Worm (Caenorhabditis elegans): Measurements from ENCODE around the gene srh-52.
A peak's percentile ranks its signal among the peaks of the same experiment; 100 is the strongest.

Gene srh-52

ce11 chrV:15401856-15402314, 25.8 kb upstream of the srh-52 start, which contains the start of gene fbxa-135:
Gene fbxa-135, plus strand, starts transcription at chrV:15402264.
- TF ChIP-seq C04F5.9 (tag; optimal IDR thresholded peaks at IDR 0.05) (no peak), fkh-4 (tag; optimal IDR thresholded peaks at IDR 0.05; ENCODE audit: borderline replicate concordance) (no peak), lin-35 (GFP tag; optimal IDR thresholded peaks at IDR 0.05) (no peak), elt-2 (tag; optimal IDR thresholded peaks at IDR 0.05) (peak; percentile 3)

ce11 chrV:15399691-15400377, 23.7 kb upstream of the srh-52 start, which contains the start of the genes T06E6.15 and sri-7:
Gene T06E6.15, minus strand, starts transcription at chrV:15399791.
Gene sri-7, plus strand, starts transcription at chrV:15400327.
- TF ChIP-seq unc-98 (GFP tag; IDR thresholded peaks at IDR 0.05) (no peak), nhr-71 (tag; optimal IDR thresholded peaks at IDR 0.05) (no peak), fkh-4 (tag; optimal IDR thresholded peaks at IDR 0.05; ENCODE audit: borderline replicate concordance) (no peak), efl-1 (optimal IDR thresholded peaks at IDR 0.05) (no peak), efl-1 (GFP tag; optimal IDR thresholded peaks at IDR 0.05 in 1 of 2) (peak in 1 of 2 experiments; percentile 40), pag-3 (tag; optimal IDR thresholded peaks at IDR 0.05; ENCODE audit: borderline replicate concordance, insufficient read depth) (no peak), nhr-84 (tag; optimal IDR thresholded peaks at IDR 0.05) (no peak), hlh-4 (tag; optimal IDR thresholded peaks at IDR 0.05) (peak; percentile 89), fos-1 (tag; optimal IDR thresholded peaks at IDR 0.05) (no peak)

- TF ChIP-seq nhr-237 (tag; optimal IDR thresholded peaks at IDR 0.05) = no peak
- TF ChIP-seq nhr-11 (tag; optimal IDR thresholded peaks at IDR 0.05) = no peak
- no peak for TF ChIP-seq unc-62 (GFP tag; optimal IDR thresholded peaks at IDR 0.05)
- TF ChIP-seq fos-1 (tag; optimal IDR thresholded peaks at IDR 0.05) = no peak
- TF ChIP-seq dpl-1 (GFP tag; optimal IDR thresholded peaks at IDR 0.05) = no peak
- no peak for TF ChIP-seq egl-27 (tag; optimal IDR thresholded peaks at IDR 0.05)
- no peak for TF ChIP-seq fkh-10 (GFP tag; optimal IDR thresholded peaks at IDR 0.05)
Measured at ce11 chrV:15398728-15399127, 22.6 kb upstream of the srh-52 start, which contains the start of gene fbxa-199. Gene fbxa-199, minus strand, starts transcription at chrV:15398828.

- TF ChIP-seq nhr-76 (tag; optimal IDR thresholded peaks at IDR 0.05) (no peak), jun-1 (tag; optimal IDR thresholded peaks at IDR 0.05) (no peak), aly-2 (tag; optimal IDR thresholded peaks at IDR 0.05) (no peak), nhr-84 (tag; optimal IDR thresholded peaks at IDR 0.05) (no peak), swsn-7 (tag; optimal IDR thresholded peaks at IDR 0.05) (no peak), nhr-28 (tag; optimal IDR thresholded peaks at IDR 0.05) (no peak), sox-4 (tag; optimal IDR thresholded peaks at IDR 0.05) (no peak), fkh-10 (GFP tag; optimal IDR thresholded peaks at IDR 0.05) (no peak), lsy-2 (tag; optimal IDR thresholded peaks at IDR 0.05) (no peak)
Measured at ce11 chrV:15397139-15397538, 21.0 kb upstream of the srh-52 start.

ce11 chrV:15395347-15395746, 19.2 kb upstream of the srh-52 start, which contains the start of gene cyb-3:
Gene cyb-3, plus strand, starts transcription at chrV:15395696.
- TF ChIP-seq nhr-77 (tag; optimal IDR thresholded peaks at IDR 0.05) (no peak), aha-1 (tag; optimal IDR thresholded peaks at IDR 0.05) (no peak), efl-1 (optimal IDR thresholded peaks at IDR 0.05) (no peak), efl-1 (GFP tag; optimal IDR thresholded peaks at IDR 0.05 in 1 of 2) (peak in 1 of 2 experiments; percentile 95), lin-35 (GFP tag; optimal IDR thresholded peaks at IDR 0.05) (peak in 1 of 2 experiments; percentile 7), nhr-76 (tag; optimal IDR thresholded peaks at IDR 0.05) (no peak)

ce11 chrV:15394906-15395305, 18.8 kb upstream of the srh-52 start, which contains the start of gene T06E6.1:
Gene T06E6.1, minus strand, starts transcription at chrV:15394961.
- TF ChIP-seq grh-1 (GFP tag; IDR thresholded peaks at IDR 0.05) (no peak), snpc-4 (tag; optimal IDR thresholded peaks at IDR 0.05) (no peak), lsy-2 (tag; optimal IDR thresholded peaks at IDR 0.05) (peak in 1 of 2 experiments; percentile 7), fkh-8 (tag; optimal IDR thresholded peaks at IDR 0.05) (no peak), ces-1 (GFP tag; optimal IDR thresholded peaks at IDR 0.05) (no peak), dpl-1 (GFP tag; optimal IDR thresholded peaks at IDR 0.05) (peak; percentile 66 to 86 (median 77)), ceh-90 (tag; optimal IDR thresholded peaks at IDR 0.05) (no peak), lin-35 (GFP tag; optimal IDR thresholded peaks at IDR 0.05) (peak; percentile 68 to 90), nhr-237 (tag; optimal IDR thresholded peaks at IDR 0.05) (no peak), blmp-1 (tag; optimal IDR thresholded peaks at IDR 0.05) (no peak), unc-30 (tag; optimal IDR thresholded peaks at IDR 0.05) (no peak), efl-1 (optimal IDR thresholded peaks at IDR 0.05) (peak; percentile 39 to 78), efl-1 (GFP tag; optimal IDR thresholded peaks at IDR 0.05 in 1 of 2) (peak; percentile 86 to 98), nhr-71 (tag; optimal IDR thresholded peaks at IDR 0.05) (no peak), mef-2 (tag; optimal IDR thresholded peaks at IDR 0.05) (no peak), unc-130 (tag; optimal IDR thresholded peaks at IDR 0.05) (no peak)

All from whole organism, L1 larva.